Worm (Caenorhabditis elegans): ENCODE results near the gene Y44A6D.1.

The Y44A6D.1 gene

ce11 chrV:20773647-20774046, 16.2 kb downstream of the Y44A6D.1 start, which contains the start of gene F38A6.5:
Gene F38A6.5, minus strand, starts transcription at chrV:20773747.
- no peak for TF ChIP-seq Y105C5A.15 (GFP tag; IDR thresholded peaks at IDR 0.05)
- no peak for TF ChIP-seq cey-2 (tag; optimal IDR thresholded peaks at IDR 0.05; ENCODE audit: borderline replicate concordance, insufficient read depth)
- TF ChIP-seq ctbp-1 (GFP tag; IDR thresholded peaks at IDR 0.05), result no peak
- no peak for TF ChIP-seq spr-3 (GFP tag; optimal IDR thresholded peaks at IDR 0.05)
- TF ChIP-seq egl-27 (tag; optimal IDR thresholded peaks at IDR 0.05), result no peak
- TF ChIP-seq aha-1 (tag), result no peak
- TF ChIP-seq egl-43 (GFP tag; IDR thresholded peaks at IDR 0.05), result no peak
- no peak for TF ChIP-seq nhr-41 (GFP tag; IDR thresholded peaks at IDR 0.05)
- no peak for TF ChIP-seq mes-2 (tag; optimal IDR thresholded peaks at IDR 0.05; ENCODE audit: poor library complexity, severe bottlenecking)
- TF ChIP-seq snpc-1.2 (GFP tag; IDR thresholded peaks at IDR 0.05), result no peak
- TF ChIP-seq daf-19 (GFP tag; conservative IDR thresholded peaks at IDR 0.05), result no peak
- TF ChIP-seq nhr-11 (tag; optimal IDR thresholded peaks at IDR 0.05), result no peak
- TF ChIP-seq dmd-6 (GFP tag; IDR thresholded peaks at IDR 0.05), result no peak
- TF ChIP-seq ZK337.2 (GFP tag; IDR thresholded peaks at IDR 0.05), result no peak
- no peak for TF ChIP-seq ama-1 (optimal IDR thresholded peaks at IDR 0.05)
- no peak for TF ChIP-seq unc-130 (GFP tag; optimal IDR thresholded peaks at IDR 0.05)
- TF ChIP-seq saeg-2 (GFP tag; IDR thresholded peaks at IDR 0.05), result no peak

- peak in 1 of 2 experiments; percentile 69 for TF ChIP-seq unc-62 (GFP tag; optimal IDR thresholded peaks at IDR 0.05 in 1 of 2)
- no peak for TF ChIP-seq unc-62 (tag; optimal IDR thresholded peaks at IDR 0.05)
- TF ChIP-seq F26F4.8 (GFP tag; conservative IDR thresholded peaks at IDR 0.05), result no peak
- TF ChIP-seq daf-8 (GFP tag; IDR thresholded peaks at IDR 0.05), result no peak
- no peak for TF ChIP-seq fkh-10 (GFP tag; optimal IDR thresholded peaks at IDR 0.05)
- no peak for TF ChIP-seq mep-1 (tag; optimal IDR thresholded peaks at IDR 0.05)
Measured at ce11 chrV:20771702-20772101, 18.1 kb downstream of the Y44A6D.1 start.

DNA sequence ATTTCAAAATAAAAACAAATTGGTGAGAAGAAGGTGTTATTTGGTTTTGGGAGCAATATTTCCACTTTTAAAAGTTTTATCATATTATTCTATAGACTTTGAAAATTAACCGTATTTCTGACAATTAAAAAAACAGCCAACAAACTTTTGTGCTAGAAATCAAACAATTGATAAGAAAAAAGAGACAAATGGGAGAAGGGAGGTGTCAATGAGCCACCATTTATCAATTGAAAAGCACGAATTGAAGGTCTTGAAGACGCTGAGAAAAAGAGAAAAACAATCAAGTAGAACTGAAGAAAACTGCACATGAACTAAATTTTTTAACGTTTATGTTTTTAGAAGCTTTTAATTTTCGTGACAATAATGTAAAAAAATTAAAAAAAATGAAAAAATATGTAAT, 19.0 kb downstream of the Y44A6D.1 start:
- no peak for TF ChIP-seq mdt-29 (GFP tag; IDR thresholded peaks at IDR 0.05)
- TF ChIP-seq egl-43 (GFP tag; IDR thresholded peaks at IDR 0.05), result no peak
- TF ChIP-seq dpl-1 (GFP tag; optimal IDR thresholded peaks at IDR 0.05), result no peak
- TF ChIP-seq Y5F2A.4 (GFP tag; optimal IDR thresholded peaks at IDR 0.05), result no peak
- peak; percentile 56 for TF ChIP-seq hlh-11 (tag; optimal IDR thresholded peaks at IDR 0.05)
- TF ChIP-seq lim-7 (GFP tag; IDR thresholded peaks at IDR 0.05), result no peak
- TF ChIP-seq ceh-44 (GFP tag; IDR thresholded peaks at IDR 0.05), result no peak
- no peak for TF ChIP-seq lir-3 (tag; optimal IDR thresholded peaks at IDR 0.05)
- TF ChIP-seq daf-16 (GFP tag; optimal IDR thresholded peaks at IDR 0.05), result no peak
- peak; percentile 70 for TF ChIP-seq daf-16 (tag; optimal IDR thresholded peaks at IDR 0.05)
- TF ChIP-seq arid-1 (GFP tag; conservative IDR thresholded peaks at IDR 0.05), result no peak
- TF ChIP-seq dve-1 (tag; optimal IDR thresholded peaks at IDR 0.05; ENCODE audit: insufficient read depth), result peak; percentile 63
- no peak for TF ChIP-seq Y105C5A.15 (GFP tag; IDR thresholded peaks at IDR 0.05)
- no peak for TF ChIP-seq duxl-1 (tag; optimal IDR thresholded peaks at IDR 0.05; ENCODE audit: poor library complexity)
- TF ChIP-seq nhr-111 (GFP tag; optimal IDR thresholded peaks at IDR 0.05), result no peak
- TF ChIP-seq nhr-28 (tag; optimal IDR thresholded peaks at IDR 0.05), result peak; percentile 67
- no peak for TF ChIP-seq nhr-102 (tag; optimal IDR thresholded peaks at IDR 0.05)
- TF ChIP-seq snpc-1.2 (GFP tag; IDR thresholded peaks at IDR 0.05), result no peak
- TF ChIP-seq dmd-6 (GFP tag; IDR thresholded peaks at IDR 0.05), result peak; percentile 59
- TF ChIP-seq ctbp-1 (GFP tag; IDR thresholded peaks at IDR 0.05), result no peak
- TF ChIP-seq jun-1 (tag; optimal IDR thresholded peaks at IDR 0.05), result no peak
- no peak for TF ChIP-seq unc-62 (GFP tag; optimal IDR thresholded peaks at IDR 0.05 in 1 of 2)
- TF ChIP-seq unc-62 (tag; optimal IDR thresholded peaks at IDR 0.05), result no peak
- peak; percentile 13 for TF ChIP-seq hlh-30 (tag; optimal IDR thresholded peaks at IDR 0.05; ENCODE audit: insufficient read depth)
- peak; percentile 69 for TF ChIP-seq pqm-1 (tag; optimal IDR thresholded peaks at IDR 0.05)
- no peak for TF ChIP-seq spr-3 (GFP tag; optimal IDR thresholded peaks at IDR 0.05)
- no peak for TF ChIP-seq zip-11 (GFP tag; IDR thresholded peaks at IDR 0.05)
- TF ChIP-seq lin-13 (GFP tag; optimal IDR thresholded peaks at IDR 0.05), result no peak
- no peak for TF ChIP-seq ztf-7 (tag; optimal IDR thresholded peaks at IDR 0.05)
- no peak for TF ChIP-seq ceh-62 (tag; optimal IDR thresholded peaks at IDR 0.05)
- TF ChIP-seq ama-1 (optimal IDR thresholded peaks at IDR 0.05), result no peak
- no peak for TF ChIP-seq pha-4 (GFP tag; IDR thresholded peaks at IDR 0.05)
- TF ChIP-seq pha-4 (tag; optimal IDR thresholded peaks at IDR 0.05), result peak; percentile 87
